Fruit fly (Drosophila melanogaster) whole organism, embryonic: Measurements from ENCODE around the gene UQCR-14.

ENCODE experiments used
- CG11504 ChIP-seq: fragments of 200-800 bp; sonication (Bioruptor generic); optimal IDR thresholded peaks from 3 replicates; lab custom pipeline; 2019; ENCODE audit warnings: missing biosample characterization, mild to moderate bottlenecking, missing genetic modification characterization, moderate library complexity
- CG12299 ChIP-seq: fragments of 200-800 bp; sonication (Bioruptor generic); optimal IDR thresholded peaks from 2 replicates; lab custom pipeline; 2018; ENCODE audit warnings: missing biosample characterization, mild to moderate bottlenecking, missing genetic modification characterization
- CG12769 ChIP-seq: fragments of 200-800 bp; sonication (Bioruptor generic); optimal IDR thresholded peaks from 2 replicates; lab custom pipeline; 2019; ENCODE audit warnings: missing biosample characterization, mild to moderate bottlenecking, missing genetic modification characterization, moderate library complexity
- CG13287 ChIP-seq: fragments of 200-800 bp; sonication (Bioruptor generic); IDR thresholded peaks from 2 replicates; pipeline ENCODE4 v1.3.6; 2022; ENCODE audit warnings: missing biosample characterization, missing genetic modification characterization; ENCODE audit not compliant: partially characterized antibody
- CG13894 ChIP-seq: fragments of 200-800 bp; sonication (Bioruptor generic); optimal IDR thresholded peaks from 3 replicates; lab custom pipeline; 2018; ENCODE audit warnings: missing biosample characterization, mild to moderate bottlenecking, missing genetic modification characterization, moderate library complexity
- CG1647 ChIP-seq: fragments of 200-800 bp; sonication (Bioruptor generic); optimal IDR thresholded peaks from 3 replicates; lab custom pipeline; 2016; ENCODE audit warnings: missing biosample characterization, missing genetic modification characterization
- CG16813 ChIP-seq: fragments of 200-800 bp; sonication (Bioruptor generic); IDR thresholded peaks from 3 replicates; pipeline ENCODE4 v1.3.6; 2022; ENCODE audit warnings: missing biosample characterization, missing genetic modification characterization; ENCODE audit not compliant: partially characterized antibody
- CG16863 ChIP-seq: fragments of 200-800 bp; sonication (Bioruptor generic); optimal IDR thresholded peaks from 3 replicates; lab custom pipeline; 2016; ENCODE audit warnings: missing biosample characterization, missing genetic modification characterization
- CG17328 ChIP-seq: fragments of 200-800 bp; sonication (Bioruptor generic); IDR thresholded peaks from 2 replicates; pipeline ENCODE4 v1.3.6; 2022; ENCODE audit warnings: missing biosample characterization, missing genetic modification characterization
- CG17361 ChIP-seq: fragments of 200-800 bp; sonication (Bioruptor generic); IDR thresholded peaks from 3 replicates; pipeline ENCODE4 v1.3.6; 2022; ENCODE audit warnings: missing biosample characterization, missing genetic modification characterization
- CG2678 ChIP-seq: fragments of 200-800 bp; sonication (Bioruptor generic); optimal IDR thresholded peaks from 3 replicates; lab custom pipeline; 2019; ENCODE audit warnings: missing biosample characterization, mild to moderate bottlenecking, missing genetic modification characterization, moderate library complexity
- CG32532 ChIP-seq: fragments of 200-800 bp; sonication (Bioruptor generic); IDR thresholded peaks from 2 replicates; pipeline ENCODE4 v1.3.6; 2022; ENCODE audit warnings: missing biosample characterization, missing genetic modification characterization
- CG34224 ChIP-seq: fragments of 200-800 bp; sonication (Bioruptor generic); IDR thresholded peaks from 3 replicates; pipeline ENCODE4 v1.3.6; 2022; ENCODE audit warnings: missing biosample characterization, missing genetic modification characterization; ENCODE audit not compliant: partially characterized antibody
- CG42726 ChIP-seq: fragments of 200-800 bp; sonication (Bioruptor generic); IDR thresholded peaks from 2 replicates; pipeline ENCODE4 v1.3.6; 2022; ENCODE audit warnings: missing biosample characterization, missing genetic modification characterization; ENCODE audit not compliant: partially characterized antibody
- CG4424 ChIP-seq: fragments of 200-800 bp; sonication (Bioruptor generic); optimal IDR thresholded peaks from 3 replicates; lab custom pipeline; 2016; ENCODE audit warnings: missing biosample characterization, missing genetic modification characterization
- CG4617 ChIP-seq: fragments of 200-800 bp; sonication (Bioruptor generic); optimal IDR thresholded peaks from 3 replicates; lab custom pipeline; 2016; ENCODE audit warnings: missing biosample characterization, missing genetic modification characterization, borderline replicate concordance
- CG8290 ChIP-seq, 3 experiments: fragments of 200-800 bp; sonication (Bioruptor generic); optimal IDR thresholded peaks; 2 replicates each; lab custom pipeline; 2016 to 2019; ENCODE audit warnings: missing biosample characterization in 3 of 3, missing genetic modification characterization in 3 of 3, mild to moderate bottlenecking in 2 of 3, moderate library complexity in 1 of 3
- CG9437 ChIP-seq: fragments of 200-800 bp; sonication (Bioruptor generic); optimal IDR thresholded peaks from 2 replicates; lab custom pipeline; 2018; ENCODE audit warnings: missing biosample characterization, mild to moderate bottlenecking, missing genetic modification characterization
- CHES-1-like ChIP-seq: fragments of 200-800 bp; sonication (Bioruptor generic); optimal IDR thresholded peaks from 2 replicates; lab custom pipeline; 2016; ENCODE audit warnings: missing biosample characterization, missing genetic modification characterization
- CoRest ChIP-seq: fragments of 200-800 bp; sonication (Bioruptor generic); optimal IDR thresholded peaks from 3 replicates; lab custom pipeline; 2018; ENCODE audit warnings: missing biosample characterization, mild to moderate bottlenecking, missing genetic modification characterization, moderate library complexity
- Dip3 ChIP-seq: fragments of 200-800 bp; sonication (Bioruptor generic); optimal IDR thresholded peaks from 3 replicates; lab custom pipeline; 2016; ENCODE audit warnings: missing biosample characterization, missing genetic modification characterization
- Dp ChIP-seq: fragments of 200-800 bp; sonication (Bioruptor generic); optimal IDR thresholded peaks from 2 replicates; lab custom pipeline; 2018; ENCODE audit warnings: missing biosample characterization, mild to moderate bottlenecking, missing genetic modification characterization, moderate library complexity
- Drgx ChIP-seq: fragments of 200-800 bp; sonication (Bioruptor generic); IDR thresholded peaks from 2 replicates; pipeline ENCODE4 v1.3.6; 2022; ENCODE audit warnings: missing biosample characterization, missing genetic modification characterization
- Ets97D ChIP-seq: fragments of 200-800 bp; sonication (Bioruptor generic); optimal IDR thresholded peaks from 3 replicates; lab custom pipeline; 2016; ENCODE audit warnings: missing biosample characterization, missing genetic modification characterization
- Gug ChIP-seq: fragments of 200-800 bp; sonication (Bioruptor generic); IDR thresholded peaks from 4 replicates; pipeline ENCODE4 v1.3.6; 2022; ENCODE audit warnings: missing biosample characterization, missing genetic modification characterization
- HmgD ChIP-seq: fragments of 200-800 bp; sonication (Bioruptor generic); optimal IDR thresholded peaks from 3 replicates; lab custom pipeline; 2016; ENCODE audit warnings: missing biosample characterization, missing genetic modification characterization
- Hmr ChIP-seq: fragments of 200-800 bp; sonication (Bioruptor generic); optimal IDR thresholded peaks from 3 replicates; lab custom pipeline; 2017; ENCODE audit warnings: mild to moderate bottlenecking, missing biosample characterization, missing genetic modification reagents, missing genetic modification characterization
- Sin3A ChIP-seq: fragments of >200 bp; optimal IDR thresholded peaks from 2 replicates; lab custom pipeline; 2018
- Taf1 ChIP-seq: fragments of 200-800 bp; sonication (Bioruptor generic); IDR thresholded peaks from 2 replicates; pipeline ENCODE4 v1.3.6; 2022; ENCODE audit warnings: missing biosample characterization, missing genetic modification characterization
- cg ChIP-seq: fragments of 200-800 bp; sonication (Bioruptor generic); optimal IDR thresholded peaks from 3 replicates; lab custom pipeline; 2019; ENCODE audit warnings: missing biosample characterization, mild to moderate bottlenecking, missing genetic modification characterization, moderate library complexity
- chn ChIP-seq: fragments of 200-800 bp; sonication (Bioruptor generic); optimal IDR thresholded peaks from 2 replicates; lab custom pipeline; 2016; ENCODE audit warnings: missing biosample characterization, missing genetic modification characterization
- disco-r ChIP-seq: fragments of 200-800 bp; sonication (Bioruptor generic); optimal IDR thresholded peaks from 2 replicates; lab custom pipeline; 2016; ENCODE audit warnings: missing biosample characterization, missing genetic modification characterization
- gfzf ChIP-seq: fragments of 200-800 bp; sonication (Bioruptor generic); optimal IDR thresholded peaks from 2 replicates; lab custom pipeline; 2016; ENCODE audit warnings: missing biosample characterization, mild to moderate bottlenecking, missing genetic modification characterization, moderate library complexity
- her ChIP-seq: fragments of 200-800 bp; sonication (Bioruptor generic); optimal IDR thresholded peaks from 2 replicates; lab custom pipeline; 2016; ENCODE audit warnings: missing biosample characterization, missing genetic modification characterization
- hkb ChIP-seq, 2 experiments: fragments of 200-800 bp in 1 of 2; fragments of >200 bp in 1 of 2; sonication (Bioruptor generic) in 1 of 2; IDR thresholded peaks in 1 of 2; optimal IDR thresholded peaks in 1 of 2; 2 replicates each; pipeline versions ENCODE4 v1.3.6 to Lab custom; 2017 to 2022; ENCODE audit warnings: missing biosample characterization in 1 of 2, missing genetic modification characterization in 1 of 2
- insv ChIP-seq, 2 experiments: fragments of 200-800 bp; sonication (Bioruptor generic); optimal IDR thresholded peaks; 3 replicates each; lab custom pipeline; 2016 to 2018; ENCODE audit warnings: missing biosample characterization in 2 of 2, missing genetic modification characterization in 2 of 2
- inv ChIP-seq: fragments of 200-800 bp; sonication (Bioruptor generic); IDR thresholded peaks from 2 replicates; pipeline ENCODE4 v1.3.6; 2022; ENCODE audit warnings: missing biosample characterization, missing genetic modification characterization; ENCODE audit not compliant: partially characterized antibody
- jumu ChIP-seq: fragments of 200-800 bp; sonication (Bioruptor generic); optimal IDR thresholded peaks from 3 replicates; lab custom pipeline; 2016; ENCODE audit warnings: missing biosample characterization, missing genetic modification characterization
- lab ChIP-seq: fragments of 200-800 bp; sonication (Bioruptor generic); optimal IDR thresholded peaks from 3 replicates; lab custom pipeline; 2017; ENCODE audit warnings: missing biosample characterization, missing genetic modification characterization, mild to moderate bottlenecking, moderate library complexity, missing genetic modification reagents
- lbe ChIP-seq: fragments of 200-800 bp; sonication (Bioruptor generic); optimal IDR thresholded peaks from 2 replicates; lab custom pipeline; 2016; ENCODE audit warnings: missing biosample characterization, mild to moderate bottlenecking, missing genetic modification characterization
- p53 ChIP-seq: fragments of 200-800 bp; sonication (Bioruptor generic); optimal IDR thresholded peaks from 2 replicates; lab custom pipeline; 2016; ENCODE audit warnings: missing biosample characterization, missing genetic modification characterization
- row ChIP-seq: fragments of 200-800 bp; sonication (Bioruptor generic); IDR thresholded peaks from 3 replicates; pipeline ENCODE4 v1.3.6; 2022; ENCODE audit warnings: missing biosample characterization, missing genetic modification characterization
- sima ChIP-seq: fragments of 200-800 bp; sonication (Bioruptor generic); optimal IDR thresholded peaks from 2 replicates; lab custom pipeline; 2016; ENCODE audit warnings: missing biosample characterization, missing genetic modification characterization
- sqz ChIP-seq: fragments of 200-800 bp; sonication (Bioruptor generic); optimal IDR thresholded peaks from 3 replicates; lab custom pipeline; 2018; ENCODE audit warnings: missing biosample characterization, mild to moderate bottlenecking, missing genetic modification characterization
- stwl ChIP-seq: fragments of 200-800 bp; sonication (Bioruptor generic); optimal IDR thresholded peaks from 3 replicates; lab custom pipeline; 2018; ENCODE audit warnings: missing biosample characterization, mild to moderate bottlenecking, missing genetic modification characterization, moderate library complexity
- trem ChIP-seq: fragments of 200-800 bp; optimal IDR thresholded peaks from 3 replicates; lab custom pipeline; 2019; ENCODE audit warnings: missing biosample characterization, mild to moderate bottlenecking, missing genetic modification characterization, moderate library complexity
- vnd ChIP-seq: fragments of 200-800 bp; sonication (Bioruptor generic); IDR thresholded peaks from 3 replicates; pipeline ENCODE4 v1.3.6; 2022; ENCODE audit warnings: missing biosample characterization, missing genetic modification characterization; ENCODE audit not compliant: partially characterized antibody
- zf30C ChIP-seq: fragments of 200-800 bp; sonication (Bioruptor generic); optimal IDR thresholded peaks from 3 replicates; lab custom pipeline; 2018; ENCODE audit warnings: missing biosample characterization, mild to moderate bottlenecking, missing genetic modification characterization

UQCR-14 gene

dm6 chrX:16277878-16278506 is 8.1 kb upstream of the UQCR-14 start, which contains the start of gene eas (continued):
- TF ChIP-seq her (GFP tag; lab: Kevin White, UChicago) (peak; percentile 42), gfzf (peak; percentile 96), Drgx (GFP tag; lab: Robert Waterston, UW) (no peak), lbe (GFP tag; lab: Kevin White, UChicago) (no peak), CG16813 (GFP tag; lab: Robert Waterston, UW) (peak; percentile 80), chn (peak; percentile 27), CG13894 (tag; lab: Kevin White, UChicago) (peak; percentile 61), CG4424 (GFP tag; lab: Kevin White, UChicago) (peak; percentile 20), disco-r (GFP tag; lab: Kevin White, UChicago) (peak; percentile 27), CG13287 (peak; percentile 79), CG34224 (peak; percentile 70), CG16863 (GFP tag; lab: Kevin White, UChicago) (peak; percentile 30), CG12769 (tag; lab: Kevin White, UChicago) (no peak), Taf1 (GFP tag; lab: Robert Waterston, UW) (no peak), CHES-1-like (GFP tag; lab: Kevin White, UChicago) (peak; percentile 22), lab (GFP tag; lab: Kevin White, UChicago) (peak; percentile 29), insv (GFP tag; optimal IDR thresholded peaks at IDR 0.05; lab: Kevin White, UChicago) (peak; percentile 24 to 92), jumu (GFP tag; lab: Kevin White, UChicago) (peak; percentile 4), Sin3A (peak; percentile 92), row (GFP tag; lab: Robert Waterston, UW) (peak; percentile 63), cg (GFP tag; lab: Kevin White, UChicago) (no peak), CG8290 (GFP tag; optimal IDR thresholded peaks at IDR 0.05; lab: Kevin White, UChicago) (peak; percentile 63), CG8290 (tag; optimal IDR thresholded peaks at IDR 0.05; lab: Kevin White, UChicago) (peak; percentile 44 to 74), p53 (GFP tag; lab: Kevin White, UChicago) (peak; percentile 44), CG11504 (tag; lab: Kevin White, UChicago) (peak; percentile 3), stwl (peak; percentile 60), inv (GFP tag; lab: Robert Waterston, UW) (peak; percentile 69), Hmr (peak; percentile 25), trem (tag; lab: Kevin White, UChicago) (peak; percentile 48), CG32532 (GFP tag; lab: Robert Waterston, UW) (peak; percentile 11; the same call in 1 of the 2 replicates), Ets97D (GFP tag; lab: Kevin White, UChicago) (peak; percentile 56), Dip3 (GFP tag; lab: Kevin White, UChicago) (peak; percentile 11), CG17328 (GFP tag; lab: Robert Waterston, UW) (no peak), CG1647 (GFP tag; lab: Kevin White, UChicago) (peak; percentile 5), CG42726 (peak; percentile 79), vnd (GFP tag; lab: Robert Waterston, UW) (peak; percentile 62; the same call in 2 of the 3 replicates), hkb (optimal IDR thresholded peaks at IDR 0.05; lab: Kevin White, UChicago) (peak; percentile 55), hkb (GFP tag; IDR thresholded peaks at IDR 0.05; lab: Robert Waterston, UW) (no peak), CG12299 (tag; lab: Kevin White, UChicago) (no peak), CG17361 (GFP tag; lab: Robert Waterston, UW) (no peak), HmgD (peak; percentile 50), CG9437 (GFP tag; lab: Kevin White, UChicago) (no peak), CoRest (tag; lab: Kevin White, UChicago) (peak; percentile 7), Dp (GFP tag; lab: Kevin White, UChicago) (peak; percentile 75), sima (GFP tag; lab: Kevin White, UChicago) (no peak), CG4617 (GFP tag; lab: Kevin White, UChicago) (peak; percentile 12), CG2678 (no peak), zf30C (peak; percentile 4), Gug (GFP tag; lab: Robert Waterston, UW) (no peak), sqz (GFP tag; lab: Kevin White, UChicago) (no peak)
